Fruit fly (Drosophila melanogaster): ENCODE measurements around the gene CG8475.
A peak's percentile ranks its signal among the peaks of the same experiment; 100 is the strongest.

CG8475 gene

DNA sequence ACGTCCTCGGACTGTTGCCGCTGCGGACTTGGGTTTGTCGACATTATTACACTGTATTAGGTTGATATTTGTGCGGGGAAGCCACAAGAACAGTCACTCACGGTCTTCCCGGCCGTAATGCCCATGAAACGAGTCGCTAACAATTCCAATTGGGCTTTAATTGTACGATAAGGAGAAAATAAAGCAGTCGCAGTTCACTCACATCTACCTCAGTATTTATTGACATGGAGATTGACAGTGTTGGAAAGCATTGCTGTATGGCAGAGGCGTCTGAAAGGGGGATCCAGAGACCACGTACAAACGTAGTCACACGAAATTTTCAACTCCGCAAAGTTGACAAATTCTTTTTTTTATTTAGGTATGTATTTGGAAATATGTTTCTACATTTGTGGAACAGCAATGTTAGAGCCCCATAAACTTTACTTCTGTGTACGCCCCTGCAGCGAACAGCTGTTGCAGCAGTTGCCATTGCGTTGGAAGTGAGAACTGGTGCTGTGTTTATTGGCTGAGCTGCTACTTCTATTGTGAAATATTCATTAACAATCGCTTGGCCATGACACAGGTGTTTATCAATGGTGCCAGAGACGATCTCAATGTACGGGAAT lies 16.1 kb upstream of the CG8475 start, which contains the start of the genes CG8372 and CG8360:
Gene CG8372, minus strand, starts transcription at position 237 of the 605 bp plus-strand sequence.
Gene CG8360, plus strand, starts transcription at position 294 of the 605 bp plus-strand sequence.
- peak; percentile 98 for TF ChIP-seq noc (tag; optimal IDR thresholded peaks at IDR 0.05)

dm6 chr2L:8211070-8211469 lies 14.4 kb upstream of the CG8475 start, which contains the start of gene Ssb-c31a:
Ssb-c31a (plus strand) TSS chr2L:8211347.
- TF ChIP-seq noc (tag; optimal IDR thresholded peaks at IDR 0.05), result peak; percentile 67

dm6 chr2L:8210468-8210867 lies 13.8 kb upstream of the CG8475 start:
- TF ChIP-seq noc (tag; optimal IDR thresholded peaks at IDR 0.05), result no peak

- TF ChIP-seq noc (tag; optimal IDR thresholded peaks at IDR 0.05), result no peak
Observed at dm6 chr2L:8209362-8209761, 12.6 kb upstream of the CG8475 start.

- no peak for TF ChIP-seq noc (tag; optimal IDR thresholded peaks at IDR 0.05)
Observed at dm6 chr2L:8205871-8206270, 9.2 kb upstream of the CG8475 start, which contains the start of gene CG8419. CG8419 (plus strand) TSS chr2L:8206171.

- TF ChIP-seq noc (tag; optimal IDR thresholded peaks at IDR 0.05), result peak; percentile 98
Observed at dm6 chr2L:8204996-8205567, 8.4 kb upstream of the CG8475 start, which contains the start of gene SLC5A11. SLC5A11 (minus strand) TSS chr2L:8205132.

dm6 chr2L:8204366-8204765 lies 7.6 kb upstream of the CG8475 start:
- TF ChIP-seq noc (tag; optimal IDR thresholded peaks at IDR 0.05), result no peak

dm6 chr2L:8203748-8204147 lies 7.0 kb upstream of the CG8475 start:
- TF ChIP-seq noc (tag; optimal IDR thresholded peaks at IDR 0.05), result peak; percentile 9

- TF ChIP-seq noc (tag; optimal IDR thresholded peaks at IDR 0.05), result no peak
Observed at dm6 chr2L:8202569-8202968, 5.9 kb upstream of the CG8475 start.

dm6 chr2L:8198757-8199156 lies 2.0 kb upstream of the CG8475 start, which contains the start of gene PGAP5:
PGAP5 (plus strand) TSS chr2L:8198882.
- no peak for TF ChIP-seq noc (tag; optimal IDR thresholded peaks at IDR 0.05)

- TF ChIP-seq noc (tag; optimal IDR thresholded peaks at IDR 0.05), result no peak
Observed at dm6 chr2L:8195722-8196323, 895 bp downstream of the CG8475 start.

- no peak for TF ChIP-seq noc (tag; optimal IDR thresholded peaks at IDR 0.05)
Observed at dm6 chr2L:8190681-8191080, 6.0 kb downstream of the CG8475 start, which contains the start of gene CG34134. CG34134 (minus strand) TSS chr2L:8190781.

dm6 chr2L:8185008-8185407 lies 11.7 kb downstream of the CG8475 start:
- no peak for TF ChIP-seq noc (tag; optimal IDR thresholded peaks at IDR 0.05)

DNA sequence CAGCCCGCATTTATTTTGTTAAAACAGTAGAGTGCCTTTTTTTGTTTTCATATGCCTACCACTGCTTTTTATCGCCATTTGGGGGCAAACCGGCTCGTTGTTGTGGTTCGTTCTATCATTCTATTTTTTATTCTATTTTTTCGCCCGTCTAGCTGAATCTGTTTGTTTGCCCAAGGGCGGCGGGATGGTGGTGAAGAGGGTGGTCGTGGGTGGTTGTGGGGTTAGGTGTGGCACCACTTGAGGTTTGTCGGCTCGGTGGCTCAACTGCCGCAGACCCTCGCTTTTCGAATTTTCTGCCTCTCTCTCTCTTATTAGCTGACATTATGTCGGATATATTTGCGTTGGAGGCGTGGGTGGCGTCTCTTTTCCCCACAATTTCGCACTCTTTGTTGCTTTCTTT lies 25.2 kb downstream of the CG8475 start:
- TF ChIP-seq noc (tag; optimal IDR thresholded peaks at IDR 0.05), result no peak

DNA sequence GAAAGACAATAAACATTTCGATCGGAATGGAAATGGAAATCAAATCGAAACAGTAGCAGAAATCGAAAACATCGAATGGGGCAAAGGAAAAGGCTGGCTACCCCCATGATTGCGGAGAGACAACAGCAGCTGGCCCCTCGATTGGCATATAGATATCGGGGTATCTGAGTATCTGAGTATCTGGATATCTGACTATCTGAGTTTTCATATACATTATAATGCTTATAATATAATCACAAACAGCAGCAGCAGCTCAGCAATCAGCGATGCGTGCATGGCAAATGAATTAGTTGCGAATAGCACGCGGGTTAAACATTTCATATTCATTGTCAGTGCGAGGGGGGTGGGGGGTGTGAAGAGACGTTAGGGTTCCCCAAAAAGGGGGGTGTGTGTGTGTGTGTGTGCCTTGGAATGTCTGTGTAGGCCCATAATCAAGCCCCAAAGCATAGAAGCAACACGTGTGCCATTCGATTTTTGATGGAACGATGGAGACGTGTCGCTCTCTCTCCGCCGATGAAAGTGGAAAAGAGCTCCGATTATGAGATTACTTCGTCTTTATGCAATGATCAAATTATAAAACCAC lies 26.0 kb downstream of the CG8475 start:
- no peak for TF ChIP-seq noc (tag; optimal IDR thresholded peaks at IDR 0.05)

- no peak for TF ChIP-seq noc (tag; optimal IDR thresholded peaks at IDR 0.05)
Observed at dm6 chr2L:8168075-8168474, 28.6 kb downstream of the CG8475 start.
